Worm (Caenorhabditis elegans): ENCODE data around the gene F55B11.4.

DNA sequence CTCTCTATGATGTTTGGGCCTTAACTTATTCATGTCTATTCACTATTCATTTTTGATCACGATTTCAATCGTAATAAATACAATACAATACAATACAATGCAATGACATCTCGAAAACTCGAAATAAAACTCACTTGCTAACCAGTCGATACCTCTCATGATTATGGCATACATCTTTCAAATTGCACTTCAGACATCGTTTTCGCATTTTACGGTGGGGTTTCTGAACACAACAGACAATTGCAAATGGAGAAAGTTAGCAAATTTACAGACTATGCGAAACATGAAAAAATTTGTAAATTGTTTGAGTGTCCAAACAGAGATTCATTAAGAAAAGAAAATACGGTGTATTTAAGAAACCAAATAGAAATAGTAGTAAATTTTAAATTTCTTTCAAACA, 47.2 kb downstream of the F55B11.4 start, which contains the start of gene paqr-3:
- TF ChIP-seq lin-11 (tag; optimal IDR thresholded peaks at IDR 0.05): no peak
- TF ChIP-seq ceh-34 (tag; optimal IDR thresholded peaks at IDR 0.05): no peak
- no peak for TF ChIP-seq pqm-1 (tag; optimal IDR thresholded peaks at IDR 0.05)
- no peak for TF ChIP-seq dmd-4 (tag; optimal IDR thresholded peaks at IDR 0.05; ENCODE audit: borderline replicate concordance)
- TF ChIP-seq K02D7.2 (tag; optimal IDR thresholded peaks at IDR 0.05): no peak
- TF ChIP-seq ama-1 (optimal IDR thresholded peaks at IDR 0.05): no peak
- no peak for TF ChIP-seq pha-4 (tag; optimal IDR thresholded peaks at IDR 0.05)
- no peak for TF ChIP-seq fkh-10 (GFP tag; optimal IDR thresholded peaks at IDR 0.05)
- TF ChIP-seq hlh-30 (tag; optimal IDR thresholded peaks at IDR 0.05; ENCODE audit: insufficient read depth): no peak
- TF ChIP-seq madf-2 (tag; optimal IDR thresholded peaks at IDR 0.05): no peak

All from whole organism, late embryonic.